Worm (Caenorhabditis elegans): Measurements from ENCODE around the gene pho-1.

pho-1 gene

DNA sequence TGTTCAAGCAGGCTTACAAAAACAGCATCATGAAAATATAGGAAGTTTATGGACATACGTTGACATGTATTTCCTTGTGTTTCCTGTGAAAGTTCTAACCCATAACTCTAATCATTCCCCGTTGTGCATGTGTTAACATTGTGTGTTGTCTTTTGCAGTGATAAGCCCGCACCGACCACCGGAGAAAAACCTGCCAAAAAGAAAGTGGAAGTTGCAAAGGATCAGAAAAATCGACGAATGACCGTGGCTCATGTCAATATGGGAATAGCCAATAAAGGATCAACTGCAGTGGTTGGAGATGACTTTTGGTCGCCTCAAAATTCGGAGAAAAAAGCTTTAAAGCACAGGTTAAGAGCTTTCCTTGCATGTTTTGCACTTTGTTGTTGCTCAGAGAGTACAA is 30.4 kb downstream of the pho-1 start:
- TF ChIP-seq W03F9.2 (tag; optimal IDR thresholded peaks at IDR 0.05): no peak
- TF ChIP-seq dao-5 (tag; optimal IDR thresholded peaks at IDR 0.05): no peak
- no peak for TF ChIP-seq him-1 (tag; optimal IDR thresholded peaks at IDR 0.05)

DNA sequence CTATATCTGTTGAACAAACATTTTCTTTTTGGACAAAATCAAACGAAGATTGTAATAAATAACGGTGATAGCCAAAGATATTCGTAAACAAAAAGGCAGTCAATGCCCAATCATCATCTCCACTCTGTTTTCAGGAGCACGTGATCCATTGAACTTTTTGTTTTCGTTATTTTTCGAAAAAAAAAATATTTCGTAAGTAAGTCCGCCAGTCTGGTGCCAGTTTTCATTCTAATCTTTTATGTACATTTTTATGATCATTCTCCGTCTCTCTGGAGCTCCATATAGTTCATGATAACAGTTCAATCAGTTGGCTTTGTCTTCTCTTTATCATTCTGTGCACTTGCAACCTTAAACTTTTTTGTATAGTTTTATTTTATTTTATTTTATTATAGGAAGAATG is 32.7 kb downstream of the pho-1 start, which contains the start of gene ampd-1:
ampd-1 (plus strand) TSS at position 393 of the 400 bp plus-strand sequence.
- TF ChIP-seq him-1 (tag; optimal IDR thresholded peaks at IDR 0.05) (no peak), W03F9.2 (tag; optimal IDR thresholded peaks at IDR 0.05) (no peak), dao-5 (tag; optimal IDR thresholded peaks at IDR 0.05) (no peak)

DNA sequence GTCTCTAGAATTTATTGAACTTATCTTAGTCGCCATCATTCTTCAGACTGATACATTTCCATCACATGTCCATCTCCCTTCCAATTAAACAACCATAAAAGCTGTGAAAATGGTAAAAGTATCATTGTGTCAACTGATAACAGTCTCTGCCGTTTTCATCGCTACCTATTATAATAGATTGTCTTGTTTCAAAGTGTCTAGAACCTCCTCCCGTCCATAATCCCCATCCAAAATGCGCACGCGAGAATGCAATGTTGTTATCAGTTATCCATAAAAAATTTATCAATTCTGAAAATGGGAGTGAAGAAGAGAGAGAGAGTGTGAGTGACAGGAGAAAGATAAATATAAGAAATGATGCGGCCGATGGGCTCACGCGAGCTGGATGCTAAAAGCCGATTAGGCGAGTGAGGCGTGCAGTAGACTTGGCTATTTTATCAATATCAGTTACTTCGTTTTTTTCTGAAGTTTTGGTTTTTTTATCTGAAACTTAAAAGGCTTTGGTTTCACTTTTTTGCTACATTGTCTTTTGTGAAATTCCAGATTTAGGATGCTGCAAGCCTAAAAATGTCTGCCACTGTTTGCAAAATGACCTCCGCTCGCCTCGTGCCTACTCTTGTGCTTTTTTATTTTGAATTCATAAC is 33.6 kb downstream of the pho-1 start:
- TF ChIP-seq W03F9.2 (tag; optimal IDR thresholded peaks at IDR 0.05) (no peak), him-1 (tag; optimal IDR thresholded peaks at IDR 0.05) (no peak), dao-5 (tag; optimal IDR thresholded peaks at IDR 0.05) (no peak)

ce11 chrII:5200987-5201582 is 34.6 kb downstream of the pho-1 start:
- no peak for TF ChIP-seq dao-5 (tag; optimal IDR thresholded peaks at IDR 0.05)
- no peak for TF ChIP-seq him-1 (tag; optimal IDR thresholded peaks at IDR 0.05)
- TF ChIP-seq W03F9.2 (tag; optimal IDR thresholded peaks at IDR 0.05): no peak

ce11 chrII:5199497-5199896 is 36.1 kb downstream of the pho-1 start, which contains the start of gene msp-50:
msp-50 (plus strand) TSS chrII:5199797.
- TF ChIP-seq W03F9.2 (tag; optimal IDR thresholded peaks at IDR 0.05) (no peak), him-1 (tag; optimal IDR thresholded peaks at IDR 0.05) (no peak), dao-5 (tag; optimal IDR thresholded peaks at IDR 0.05) (no peak)

DNA sequence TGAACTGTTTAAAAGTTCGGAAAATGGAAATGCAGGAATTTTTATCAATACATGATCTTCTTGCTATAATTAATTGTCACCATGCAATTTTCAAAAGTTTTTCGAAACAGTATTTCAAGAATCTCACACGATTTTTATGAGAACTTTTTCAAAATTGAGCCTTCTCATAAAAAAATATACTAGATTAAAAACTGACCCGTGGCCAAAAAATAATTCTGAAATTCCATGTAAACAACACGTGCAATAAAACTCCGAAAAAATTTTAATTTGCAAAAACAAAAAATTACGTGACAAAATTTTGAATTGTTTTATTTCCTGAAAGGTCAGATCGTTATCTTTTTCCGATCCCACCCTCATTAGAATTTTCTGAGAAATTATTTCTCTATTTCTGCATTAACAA is 40.1 kb downstream of the pho-1 start, which contains the start of gene C34F11.5:
C34F11.5 (plus strand) TSS at position 301 of the 400 bp plus-strand sequence.
- no peak for TF ChIP-seq W03F9.2 (tag; optimal IDR thresholded peaks at IDR 0.05)
- TF ChIP-seq dao-5 (tag; optimal IDR thresholded peaks at IDR 0.05): no peak
- no peak for TF ChIP-seq him-1 (tag; optimal IDR thresholded peaks at IDR 0.05)

ce11 chrII:5194066-5194465 is 41.6 kb downstream of the pho-1 start, which contains the start of gene msp-49:
msp-49 (plus strand) TSS chrII:5194366.
- TF ChIP-seq him-1 (tag; optimal IDR thresholded peaks at IDR 0.05): no peak
- no peak for TF ChIP-seq W03F9.2 (tag; optimal IDR thresholded peaks at IDR 0.05)
- no peak for TF ChIP-seq dao-5 (tag; optimal IDR thresholded peaks at IDR 0.05)

- TF ChIP-seq him-1 (tag; optimal IDR thresholded peaks at IDR 0.05) (no peak), dao-5 (tag; optimal IDR thresholded peaks at IDR 0.05) (no peak), W03F9.2 (tag; optimal IDR thresholded peaks at IDR 0.05) (no peak)
Measured at ce11 chrII:5191766-5192165, 43.9 kb downstream of the pho-1 start.

DNA sequence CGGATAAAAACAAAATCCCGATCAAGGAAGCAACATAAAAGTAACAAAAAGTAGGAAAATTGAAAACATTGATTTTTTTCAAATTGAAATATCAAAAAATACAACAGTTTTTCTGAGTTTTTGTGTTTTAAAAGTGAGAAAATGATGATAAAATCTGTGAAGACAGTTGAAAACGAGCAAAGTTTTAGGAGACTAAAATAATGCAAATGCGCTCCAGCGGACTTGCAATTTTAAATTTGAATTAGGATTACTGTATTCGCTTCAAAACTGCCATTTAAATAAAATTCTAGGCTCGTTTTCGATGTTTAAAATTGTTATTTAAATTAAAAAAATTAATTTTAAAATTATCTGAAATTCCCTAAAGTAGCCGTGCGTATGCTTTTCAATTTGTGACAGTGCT is 47.7 kb downstream of the pho-1 start:
- TF ChIP-seq dao-5 (tag; optimal IDR thresholded peaks at IDR 0.05) (no peak), W03F9.2 (tag; optimal IDR thresholded peaks at IDR 0.05) (no peak)

DNA sequence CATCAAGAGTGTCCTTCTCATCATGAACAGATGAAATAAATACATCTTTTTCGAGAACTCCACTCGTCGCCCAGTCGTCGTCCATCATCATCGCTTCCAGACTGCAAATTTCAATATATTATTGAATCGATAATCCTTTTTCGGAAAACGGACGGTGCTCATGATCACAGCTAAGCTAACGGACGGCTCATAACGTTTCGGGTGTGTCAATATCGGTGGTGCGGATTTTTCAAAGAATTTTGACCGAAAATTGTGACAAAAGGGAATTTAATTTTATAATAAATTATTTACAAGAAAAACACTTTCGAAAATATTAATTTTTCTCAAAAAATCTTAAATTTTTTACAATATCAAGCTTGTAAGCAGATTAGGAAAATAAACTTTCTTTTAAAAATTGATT is 48.2 kb downstream of the pho-1 start, which contains the start of gene crh-2:
crh-2 (minus strand) TSS at position 101 of the 400 bp plus-strand sequence.
- no peak for TF ChIP-seq him-1 (tag; optimal IDR thresholded peaks at IDR 0.05)
- TF ChIP-seq W03F9.2 (tag; optimal IDR thresholded peaks at IDR 0.05): no peak
- TF ChIP-seq dao-5 (tag; optimal IDR thresholded peaks at IDR 0.05): no peak

DNA sequence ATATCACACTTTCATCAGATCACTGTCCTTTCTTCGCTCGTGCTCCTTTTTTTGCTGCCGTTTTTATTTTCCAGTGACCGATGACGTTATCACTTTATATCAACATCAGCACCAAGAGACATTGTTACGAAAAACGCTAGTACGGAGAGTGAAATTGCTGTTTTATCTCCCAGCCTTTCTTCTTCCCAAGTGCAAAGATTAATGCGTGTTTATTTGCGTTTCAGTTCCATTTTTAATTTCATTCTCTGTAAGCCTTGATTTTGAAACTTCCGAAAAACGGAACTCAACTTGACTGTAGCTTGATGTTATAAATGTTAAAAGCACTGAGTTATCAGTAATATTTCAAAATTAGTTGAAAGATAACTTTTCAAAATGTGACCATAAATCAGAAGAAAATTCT is 48.8 kb downstream of the pho-1 start:
- no peak for TF ChIP-seq him-1 (tag; optimal IDR thresholded peaks at IDR 0.05)
- TF ChIP-seq W03F9.2 (tag; optimal IDR thresholded peaks at IDR 0.05): no peak
- TF ChIP-seq dao-5 (tag; optimal IDR thresholded peaks at IDR 0.05): no peak

DNA sequence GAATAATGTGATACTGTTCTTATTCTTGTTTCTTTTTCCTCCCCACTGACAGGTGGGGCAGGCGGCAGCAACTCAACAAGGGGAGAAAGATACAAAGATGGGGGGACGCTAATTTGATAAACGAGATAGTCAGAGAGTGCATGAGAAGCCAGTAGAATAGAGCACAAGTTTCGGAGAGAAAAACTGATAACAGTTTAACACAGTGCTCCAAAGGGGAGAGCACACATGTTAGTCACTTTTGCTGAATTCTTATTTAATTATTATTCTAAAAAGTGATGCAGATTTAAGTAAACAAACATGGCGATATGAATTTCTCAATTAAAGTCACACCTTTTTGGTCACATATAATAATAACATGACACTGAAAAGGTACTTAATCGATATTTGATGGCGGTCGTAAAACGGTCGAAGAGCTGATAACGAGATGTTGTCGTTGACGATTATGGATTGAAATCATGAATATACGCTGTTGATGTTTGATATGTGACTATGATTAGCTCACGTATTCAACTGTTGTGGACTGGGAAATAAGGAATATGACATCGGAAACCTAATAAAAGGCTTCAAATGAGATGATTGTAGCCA is 49.6 kb downstream of the pho-1 start:
- no peak for TF ChIP-seq dao-5 (tag; optimal IDR thresholded peaks at IDR 0.05)

ce11 chrII:5184661-5185545 is 50.7 kb downstream of the pho-1 start:
- TF ChIP-seq W03F9.2 (tag; optimal IDR thresholded peaks at IDR 0.05) (no peak), dao-5 (tag; optimal IDR thresholded peaks at IDR 0.05) (no peak), him-1 (tag; optimal IDR thresholded peaks at IDR 0.05) (no peak)
